Fruit fly (Drosophila melanogaster) whole organism, pupa: Measurements from ENCODE around the gene Sirup.

Experiments used
- CG15710 ChIP-seq: fragments of 200-800 bp; sonication (Bioruptor generic); optimal IDR thresholded peaks from 2 replicates; lab custom pipeline; 2018; ENCODE audit warnings: missing biosample characterization, mild to moderate bottlenecking, missing genetic modification characterization, moderate library complexity
- CG8301 ChIP-seq: fragments of 200-800 bp; sonication (Bioruptor generic); optimal IDR thresholded peaks from 2 replicates; lab custom pipeline; 2018; ENCODE audit warnings: missing biosample characterization, mild to moderate bottlenecking, missing genetic modification characterization

- TF ChIP-seq CG15710 (tag; lab: Kevin White, UChicago) (peak; percentile 45), CG8301 (tag; lab: Kevin White, UChicago) (peak; percentile 2)
Observed at dm6 chr2L:7973470-7974207, 25.0 kb upstream of the Sirup start.
